Fruit fly (Drosophila melanogaster): ENCODE measurements around the gene E2f1.
A peak's percentile ranks its signal among the peaks of the same experiment; 100 is the strongest.

E2f1 gene

DNA sequence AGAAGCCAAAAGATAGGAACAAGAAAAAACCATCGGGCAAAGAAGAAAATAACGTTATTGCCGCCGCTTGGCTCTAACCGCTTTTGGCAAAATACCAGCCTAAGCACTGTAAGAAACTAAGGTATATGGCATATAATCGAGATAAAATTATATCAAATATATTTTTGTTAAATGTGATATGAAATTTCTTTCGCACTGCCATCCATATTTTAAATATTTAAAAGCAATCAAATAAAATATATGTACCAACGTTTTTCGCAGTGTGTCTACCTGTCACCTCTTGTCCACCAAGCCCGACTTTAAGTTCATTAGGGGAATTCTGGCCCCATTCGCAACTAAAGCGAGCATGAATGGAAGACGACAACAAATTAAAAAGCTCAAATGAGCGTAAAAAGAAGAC, 32.9 kb downstream of the E2f1 start (continued):
- TF ChIP-seq Sox102F (GFP tag; optimal IDR thresholded peaks at IDR 0.05) = peak; percentile 80
- peak; percentile 9 for TF ChIP-seq CG11902 (GFP tag; optimal IDR thresholded peaks at IDR 0.05)
- TF ChIP-seq fkh (GFP tag; optimal IDR thresholded peaks at IDR 0.05) = peak; percentile 17
- peak; percentile 62 for TF ChIP-seq net (GFP tag; optimal IDR thresholded peaks at IDR 0.05)
- TF ChIP-seq CG32006 (GFP tag; optimal IDR thresholded peaks at IDR 0.05) = peak; percentile 84
- peak; percentile 11 for TF ChIP-seq CG8319 (GFP tag; optimal IDR thresholded peaks at IDR 0.05)
- peak; percentile 80 for TF ChIP-seq Met (GFP tag; optimal IDR thresholded peaks at IDR 0.05)
- TF ChIP-seq Smox (GFP tag; optimal IDR thresholded peaks at IDR 0.05) = peak; percentile 75
- peak; percentile 69 for TF ChIP-seq topi (GFP tag; optimal IDR thresholded peaks at IDR 0.05)
- TF ChIP-seq CG11762 (GFP tag; optimal IDR thresholded peaks at IDR 0.05; ENCODE audit: insufficient read depth) = peak; percentile 34
- TF ChIP-seq CG15336 (GFP tag; IDR thresholded peaks at IDR 0.05) = peak; percentile 86
- no peak for TF ChIP-seq Hr38 (GFP tag; optimal IDR thresholded peaks at IDR 0.05)
- TF ChIP-seq CG31627 (GFP tag; optimal IDR thresholded peaks at IDR 0.05) = peak; percentile 54
- peak; percentile 52 for TF ChIP-seq Ets21C (GFP tag; optimal IDR thresholded peaks at IDR 0.05)
- TF ChIP-seq CG6276 (GFP tag; optimal IDR thresholded peaks at IDR 0.05) = peak; percentile 76
- peak; percentile 78 for TF ChIP-seq CG3919 (GFP tag; optimal IDR thresholded peaks at IDR 0.05)
- peak; percentile 22 for TF ChIP-seq CG6808 (GFP tag; optimal IDR thresholded peaks at IDR 0.05)
- TF ChIP-seq Eip93F (GFP tag; optimal IDR thresholded peaks at IDR 0.05) = peak; percentile 73
- peak; percentile 70 for TF ChIP-seq Lpt (GFP tag; optimal IDR thresholded peaks at IDR 0.05)
- TF ChIP-seq eg (GFP tag; IDR thresholded peaks at IDR 0.05) = peak; percentile 90
- peak; percentile 57 for TF ChIP-seq Ets96B (tag; optimal IDR thresholded peaks at IDR 0.05)
- TF ChIP-seq esn (GFP tag; optimal IDR thresholded peaks at IDR 0.05) = peak; percentile 83
- peak; percentile 26 for TF ChIP-seq Sox15 (GFP tag; optimal IDR thresholded peaks at IDR 0.05)
- peak; percentile 83 for TF ChIP-seq CG8119 (GFP tag; IDR thresholded peaks at IDR 0.05)
- peak; percentile 55 for TF ChIP-seq CG34406 (GFP tag; optimal IDR thresholded peaks at IDR 0.05)
- TF ChIP-seq CG10669 (GFP tag; optimal IDR thresholded peaks at IDR 0.05) = peak; percentile 28
- peak; percentile 39 for TF ChIP-seq spab (GFP tag; optimal IDR thresholded peaks at IDR 0.05)
- peak; percentile 70 for TF ChIP-seq achi (GFP tag; optimal IDR thresholded peaks at IDR 0.05)
- TF ChIP-seq fd85E (GFP tag; optimal IDR thresholded peaks at IDR 0.05) = no peak
- peak; percentile 55 for TF ChIP-seq Eip75B (GFP tag; optimal IDR thresholded peaks at IDR 0.05)
- TF ChIP-seq Eip78C (GFP tag) = peak; percentile 90
- peak in 1 of 2 experiments; percentile 30 for TF ChIP-seq ss (GFP tag; optimal IDR thresholded peaks at IDR 0.05)
- TF ChIP-seq Hr4 (GFP tag; optimal IDR thresholded peaks at IDR 0.05) = peak; percentile 71
- peak; percentile 66 for TF ChIP-seq cyc (GFP tag; optimal IDR thresholded peaks at IDR 0.05)

DNA sequence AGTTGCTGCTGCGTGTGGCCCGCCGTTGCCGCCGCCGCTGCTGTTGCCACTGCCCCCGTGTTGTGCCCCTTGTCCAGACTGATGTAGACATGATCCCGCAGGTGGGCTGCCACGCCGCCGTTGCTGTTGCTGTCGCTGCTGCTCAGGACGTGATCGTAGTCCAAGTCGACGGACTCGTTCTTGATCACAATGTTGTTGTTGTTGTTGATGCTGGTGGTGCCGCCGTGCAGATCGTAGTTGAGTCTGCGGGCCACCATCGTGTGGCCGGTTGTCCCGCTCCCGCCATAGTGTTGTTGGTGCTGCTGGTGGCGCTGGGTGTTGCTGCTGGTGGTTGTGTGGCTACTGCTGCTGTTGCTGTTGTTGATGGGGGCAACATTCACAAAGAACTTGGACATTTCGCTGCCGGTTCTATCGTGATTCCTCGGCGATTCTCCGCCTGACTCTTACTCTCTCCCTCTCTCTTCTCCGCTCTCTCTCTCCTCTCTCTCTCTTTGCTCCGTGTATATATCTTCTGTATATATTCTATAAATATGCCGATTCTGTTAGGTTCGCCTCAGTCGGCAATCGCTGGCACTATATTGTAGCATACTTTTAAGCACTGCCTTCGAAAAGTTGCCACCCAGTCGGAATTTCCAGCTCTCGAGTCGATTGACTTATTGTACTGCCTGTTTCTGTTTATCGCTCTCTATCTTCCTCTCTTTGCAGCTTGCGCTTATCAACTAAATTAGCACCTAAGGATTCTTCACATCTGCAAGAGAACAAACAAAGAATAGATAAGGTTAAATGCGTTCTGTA, 34.4 kb downstream of the E2f1 start:
- TF ChIP-seq topi (GFP tag; optimal IDR thresholded peaks at IDR 0.05) = peak; percentile 0
- TF ChIP-seq CG6854 (GFP tag; optimal IDR thresholded peaks at IDR 0.05) = peak; percentile 31
- TF ChIP-seq fkh (GFP tag; optimal IDR thresholded peaks at IDR 0.05) = peak; percentile 40
- TF ChIP-seq Blimp-1 (GFP tag; optimal IDR thresholded peaks at IDR 0.05) = no peak
- TF ChIP-seq Eip75B (GFP tag; optimal IDR thresholded peaks at IDR 0.05) = peak; percentile 23
- TF ChIP-seq CG15336 (GFP tag; IDR thresholded peaks at IDR 0.05) = no peak
- no peak for TF ChIP-seq Hr39 (GFP tag; optimal IDR thresholded peaks at IDR 0.05)
- no peak for TF ChIP-seq OdsH (GFP tag; optimal IDR thresholded peaks at IDR 0.05)
- TF ChIP-seq svp (GFP tag) = peak; percentile 87
- TF ChIP-seq CG6792 (GFP tag; optimal IDR thresholded peaks at IDR 0.05) = peak; percentile 3
- peak; percentile 14 for TF ChIP-seq CG3919 (GFP tag; optimal IDR thresholded peaks at IDR 0.05)
- no peak for TF ChIP-seq Eip93F (GFP tag; optimal IDR thresholded peaks at IDR 0.05)
- TF ChIP-seq Smox (GFP tag; optimal IDR thresholded peaks at IDR 0.05) = peak; percentile 6
- TF ChIP-seq net (GFP tag; optimal IDR thresholded peaks at IDR 0.05) = peak; percentile 60
- TF ChIP-seq Hr4 (GFP tag; optimal IDR thresholded peaks at IDR 0.05) = no peak
- peak; percentile 40; the same call in 1 of the 3 replicates for TF ChIP-seq CG6163 (GFP tag; IDR thresholded peaks at IDR 0.05)
- TF ChIP-seq CG32006 (GFP tag; optimal IDR thresholded peaks at IDR 0.05) = peak; percentile 2
- TF ChIP-seq CG8119 (GFP tag; IDR thresholded peaks at IDR 0.05) = no peak
- no peak for TF ChIP-seq Gug (GFP tag; IDR thresholded peaks at IDR 0.05)
- peak; percentile 32 for TF ChIP-seq vri (GFP tag; optimal IDR thresholded peaks at IDR 0.05)
- no peak for TF ChIP-seq CG8632 (GFP tag; optimal IDR thresholded peaks at IDR 0.05)
- no peak for TF ChIP-seq CG11902 (GFP tag; optimal IDR thresholded peaks at IDR 0.05)
- no peak for TF ChIP-seq fd85E (GFP tag; optimal IDR thresholded peaks at IDR 0.05)
- TF ChIP-seq CG6276 (GFP tag; optimal IDR thresholded peaks at IDR 0.05) = peak; percentile 12
- TF ChIP-seq esn (GFP tag; optimal IDR thresholded peaks at IDR 0.05) = peak; percentile 8
- peak; percentile 50 for TF ChIP-seq dsx (GFP tag; optimal IDR thresholded peaks at IDR 0.05; ENCODE audit: poor library complexity, severe bottlenecking)
- no peak for TF ChIP-seq CG7368 (GFP tag; optimal IDR thresholded peaks at IDR 0.05)
- peak; percentile 73 for TF ChIP-seq Eip78C (GFP tag)
- TF ChIP-seq Sox14 (GFP tag; optimal IDR thresholded peaks at IDR 0.05) = peak; percentile 61
- peak; percentile 15 for TF ChIP-seq achi (GFP tag; optimal IDR thresholded peaks at IDR 0.05)
- TF ChIP-seq Met (GFP tag; optimal IDR thresholded peaks at IDR 0.05) = peak; percentile 6

Data from whole organism, prepupa.